Worm (Caenorhabditis elegans) whole organism, L4/young adult: ENCODE measurements around the gene F54D5.2.

Source experiments
- W03F9.2 ChIP-seq: fragments of 150-350 bp; optimal IDR thresholded peaks from 2 replicates; lab custom pipeline; 2014; ENCODE audit warnings: missing biosample characterization, missing genetic modification characterization
- dao-5 ChIP-seq: sonication (generic microtip); optimal IDR thresholded peaks from 2 replicates; lab custom pipeline; 2016; ENCODE audit warnings: missing genotype, missing genetic modification characterization, moderate library complexity, missing compliant biosample characterization
- him-1 ChIP-seq: sonication (generic microtip); optimal IDR thresholded peaks from 2 replicates; lab custom pipeline; 2016; ENCODE audit warnings: missing genotype, missing genetic modification reagents, missing genetic modification characterization, missing compliant biosample characterization

ce11 chrII:11542385-11542784, 30.6 kb upstream of the F54D5.2 start, which contains the start of gene gtf-2E2:
- TF ChIP-seq him-1 (tag; lab: Kevin White, UChicago) (no peak), dao-5 (tag; lab: Kevin White, UChicago) (no peak), W03F9.2 (tag; lab: Kevin White, UChicago) (no peak)
